Worm (Caenorhabditis elegans) whole organism, L1 larva: ENCODE measurements around the gene pap-2.

Experiments used
- C16A3.4 ChIP-seq: fragments of 150-350 bp; optimal IDR thresholded peaks from 2 replicates; lab custom pipeline; 2014; ENCODE audit warnings: missing biosample characterization, missing genetic modification characterization
- C34B4.2 ChIP-seq: sonication (generic microtip); optimal IDR thresholded peaks from 2 replicates; lab custom pipeline; 2017; ENCODE audit warnings: mild to moderate bottlenecking, missing genetic modification characterization, missing compliant biosample characterization
- aha-1 ChIP-seq: fragments of 150-350 bp; optimal IDR thresholded peaks from 2 replicates; lab custom pipeline; 2014; ENCODE audit warnings: missing biosample characterization, missing genetic modification characterization
- aly-2 ChIP-seq: fragments of 150-350 bp; optimal IDR thresholded peaks from 2 replicates; lab custom pipeline; 2014; ENCODE audit warnings: missing biosample characterization, missing genetic modification characterization
- ama-1 ChIP-seq: fragments of 150-350 bp; optimal IDR thresholded peaks from 2 replicates; lab custom pipeline; 2014
- blmp-1 ChIP-seq: fragments of 150-350 bp; optimal IDR thresholded peaks from 2 replicates; lab custom pipeline; 2014; ENCODE audit warnings: missing biosample characterization, missing genetic modification characterization
- ceh-63 ChIP-seq: fragments of 200-800 bp; sonication (Bioruptor generic); optimal IDR thresholded peaks from 2 replicates; lab custom pipeline; 2018; ENCODE audit warnings: mild to moderate bottlenecking, missing genetic modification characterization, missing compliant biosample characterization
- ceh-8 ChIP-seq: fragments of 200-800 bp; sonication (Bioruptor generic); optimal IDR thresholded peaks from 2 replicates; lab custom pipeline; 2018; ENCODE audit warnings: mild to moderate bottlenecking, missing genetic modification characterization, moderate library complexity, missing compliant biosample characterization
- ceh-82 ChIP-seq, 3 experiments: fragments of 150-350 bp in 1 of 3; sonication (generic microtip) in 2 of 3; optimal IDR thresholded peaks; 2 replicates each; lab custom pipeline; 2014 to 2017; ENCODE audit warnings: missing biosample characterization in 3 of 3, missing genetic modification characterization in 3 of 3
- ceh-90 ChIP-seq: sonication (generic microtip); optimal IDR thresholded peaks from 2 replicates; lab custom pipeline; 2016; ENCODE audit warnings: missing genetic modification characterization, missing compliant biosample characterization
- dpl-1 ChIP-seq, 3 experiments: fragments of 150-350 bp in 2 of 3; sonication (generic microtip) in 1 of 3; optimal IDR thresholded peaks; 2 replicates each; lab custom pipeline; 2014 to 2017; ENCODE audit warnings: missing biosample characterization in 3 of 3, missing genetic modification characterization in 3 of 3, missing genetic modification reagents in 3 of 3
- efl-1 ChIP-seq, 4 experiments: fragments of 150-350 bp; optimal IDR thresholded peaks in 3 of 4; peaks in 1 of 4; 1 replicate in 1 of 4; 2 replicates in 3 of 4; lab custom pipeline; 2014; ENCODE audit warnings: missing biosample characterization in 2 of 4, missing genetic modification characterization in 2 of 4, missing genetic modification reagents in 2 of 4
- egl-13 ChIP-seq: sonication (generic microtip); optimal IDR thresholded peaks from 2 replicates; lab custom pipeline; 2016; ENCODE audit warnings: missing genotype, missing genetic modification reagents, missing genetic modification characterization, missing compliant biosample characterization
- ets-5 ChIP-seq: fragments of 200-800 bp; sonication (Bioruptor generic); IDR thresholded peaks from 2 replicates; pipeline ENCODE4 v1.3.6; 2022; ENCODE audit warnings: missing genetic modification characterization, missing compliant biosample characterization
- fkh-10 ChIP-seq: sonication (generic microtip); optimal IDR thresholded peaks from 2 replicates; lab custom pipeline; 2017; ENCODE audit warnings: missing biosample characterization, missing genetic modification reagents, missing genetic modification characterization
- fkh-4 ChIP-seq: sonication (generic microtip); optimal IDR thresholded peaks from 2 replicates; lab custom pipeline; 2016; ENCODE audit warnings: missing compliant biosample characterization, missing genetic modification characterization, borderline replicate concordance
- fkh-8 ChIP-seq: sonication (generic microtip); optimal IDR thresholded peaks from 2 replicates; lab custom pipeline; 2016; ENCODE audit warnings: mild to moderate bottlenecking, missing genetic modification characterization, missing compliant biosample characterization
- fos-1 ChIP-seq: fragments of 150-350 bp; optimal IDR thresholded peaks from 2 replicates; lab custom pipeline; 2014; ENCODE audit warnings: missing biosample characterization, missing genetic modification characterization
- grh-1 ChIP-seq: fragments of 200-800 bp; sonication (Bioruptor generic); IDR thresholded peaks from 2 replicates; pipeline ENCODE4 v1.3.6; 2022; ENCODE audit warnings: missing genetic modification reagents, missing genetic modification characterization, missing compliant biosample characterization
- hlh-17 ChIP-seq: fragments of 200-800 bp; sonication (Bioruptor generic); optimal IDR thresholded peaks from 2 replicates; lab custom pipeline; 2018; ENCODE audit warnings: missing genetic modification characterization, mild to moderate bottlenecking, missing compliant biosample characterization, moderate library complexity, borderline replicate concordance
- hlh-4 ChIP-seq: sonication (generic microtip); optimal IDR thresholded peaks from 2 replicates; lab custom pipeline; 2016; ENCODE audit warnings: mild to moderate bottlenecking, missing genetic modification characterization, missing compliant biosample characterization
- lin-13 ChIP-seq: fragments of 150-350 bp; optimal IDR thresholded peaks from 2 replicates; lab custom pipeline; 2014; ENCODE audit warnings: missing biosample characterization, missing genetic modification reagents, missing genetic modification characterization
- lin-14 ChIP-seq: fragments of 200-800 bp; sonication (Bioruptor generic); optimal IDR thresholded peaks from 2 replicates; lab custom pipeline; 2018; ENCODE audit warnings: mild to moderate bottlenecking, missing genetic modification characterization, moderate library complexity, missing compliant biosample characterization
- lir-3 ChIP-seq: sonication (generic microtip); optimal IDR thresholded peaks from 2 replicates; lab custom pipeline; 2016; ENCODE audit warnings: mild to moderate bottlenecking, missing genetic modification characterization, moderate library complexity, missing compliant biosample characterization; ENCODE audit not compliant: poor library complexity
- mep-1 ChIP-seq: fragments of 150-350 bp; optimal IDR thresholded peaks from 2 replicates; lab custom pipeline; 2014; ENCODE audit warnings: missing biosample characterization, missing genetic modification characterization
- nhr-20 ChIP-seq: sonication (generic microtip); optimal IDR thresholded peaks from 2 replicates; lab custom pipeline; 2016; ENCODE audit warnings: mild to moderate bottlenecking, missing genetic modification characterization, missing compliant biosample characterization
- nhr-28 ChIP-seq: fragments of 150-350 bp; optimal IDR thresholded peaks from 2 replicates; lab custom pipeline; 2014; ENCODE audit warnings: missing biosample characterization, missing genetic modification characterization
- nhr-76 ChIP-seq: sonication (generic microtip); optimal IDR thresholded peaks from 2 replicates; lab custom pipeline; 2017; ENCODE audit warnings: missing biosample characterization, missing genetic modification characterization
- nhr-77 ChIP-seq: fragments of 150-350 bp; optimal IDR thresholded peaks from 2 replicates; lab custom pipeline; 2014; ENCODE audit warnings: missing biosample characterization, missing genetic modification characterization
- nhr-84 ChIP-seq: sonication (generic microtip); optimal IDR thresholded peaks from 2 replicates; lab custom pipeline; 2017; ENCODE audit warnings: missing biosample characterization, missing genetic modification characterization
- nhr-90 ChIP-seq: sonication (generic microtip); optimal IDR thresholded peaks from 2 replicates; lab custom pipeline; 2016; ENCODE audit warnings: mild to moderate bottlenecking, missing genetic modification characterization, missing compliant biosample characterization; ENCODE audit not compliant: poor library complexity
- pax-3 ChIP-seq: fragments of 200-800 bp; sonication (Bioruptor generic); optimal IDR thresholded peaks from 2 replicates; lab custom pipeline; 2018; ENCODE audit warnings: mild to moderate bottlenecking, missing genetic modification characterization, moderate library complexity, missing compliant biosample characterization
- snpc-4 ChIP-seq: fragments of 150-350 bp; optimal IDR thresholded peaks from 2 replicates; lab custom pipeline; 2014; ENCODE audit warnings: missing biosample characterization, missing genetic modification characterization
- snu-23 ChIP-seq: sonication (generic microtip); optimal IDR thresholded peaks from 2 replicates; lab custom pipeline; 2016; ENCODE audit warnings: missing genetic modification characterization, missing compliant biosample characterization
- sox-4 ChIP-seq: sonication (generic microtip); optimal IDR thresholded peaks from 2 replicates; lab custom pipeline; 2016; ENCODE audit warnings: missing genetic modification characterization, missing compliant biosample characterization
- swsn-7 ChIP-seq: sonication (generic microtip); optimal IDR thresholded peaks from 2 replicates; lab custom pipeline; 2016; ENCODE audit warnings: missing genetic modification characterization, missing compliant biosample characterization
- tlp-1 ChIP-seq: fragments of 150-350 bp; optimal IDR thresholded peaks from 2 replicates; lab custom pipeline; 2014; ENCODE audit warnings: missing biosample characterization, missing genetic modification characterization
- unc-130 ChIP-seq: fragments of 150-350 bp; optimal IDR thresholded peaks from 2 replicates; lab custom pipeline; 2017; ENCODE audit warnings: missing biosample characterization, missing genetic modification characterization, inconsistent platforms
- unc-86 ChIP-seq: sonication (generic microtip); optimal IDR thresholded peaks from 2 replicates; lab custom pipeline; 2016; ENCODE audit warnings: missing genetic modification characterization, missing compliant biosample characterization
- unc-98 ChIP-seq: fragments of 200-800 bp; sonication (Bioruptor generic); IDR thresholded peaks from 2 replicates; pipeline ENCODE4 v1.3.6; 2022; ENCODE audit warnings: missing genetic modification characterization, missing compliant biosample characterization
- vab-15 ChIP-seq: sonication (generic microtip); optimal IDR thresholded peaks from 2 replicates; lab custom pipeline; 2017; ENCODE audit warnings: missing genotype, mild to moderate bottlenecking, missing genetic modification characterization, missing compliant biosample characterization
- zag-1 ChIP-seq: fragments of 150-350 bp; optimal IDR thresholded peaks from 2 replicates; lab custom pipeline; 2014; ENCODE audit warnings: missing biosample characterization, missing genetic modification characterization

pap-2 gene

DNA sequence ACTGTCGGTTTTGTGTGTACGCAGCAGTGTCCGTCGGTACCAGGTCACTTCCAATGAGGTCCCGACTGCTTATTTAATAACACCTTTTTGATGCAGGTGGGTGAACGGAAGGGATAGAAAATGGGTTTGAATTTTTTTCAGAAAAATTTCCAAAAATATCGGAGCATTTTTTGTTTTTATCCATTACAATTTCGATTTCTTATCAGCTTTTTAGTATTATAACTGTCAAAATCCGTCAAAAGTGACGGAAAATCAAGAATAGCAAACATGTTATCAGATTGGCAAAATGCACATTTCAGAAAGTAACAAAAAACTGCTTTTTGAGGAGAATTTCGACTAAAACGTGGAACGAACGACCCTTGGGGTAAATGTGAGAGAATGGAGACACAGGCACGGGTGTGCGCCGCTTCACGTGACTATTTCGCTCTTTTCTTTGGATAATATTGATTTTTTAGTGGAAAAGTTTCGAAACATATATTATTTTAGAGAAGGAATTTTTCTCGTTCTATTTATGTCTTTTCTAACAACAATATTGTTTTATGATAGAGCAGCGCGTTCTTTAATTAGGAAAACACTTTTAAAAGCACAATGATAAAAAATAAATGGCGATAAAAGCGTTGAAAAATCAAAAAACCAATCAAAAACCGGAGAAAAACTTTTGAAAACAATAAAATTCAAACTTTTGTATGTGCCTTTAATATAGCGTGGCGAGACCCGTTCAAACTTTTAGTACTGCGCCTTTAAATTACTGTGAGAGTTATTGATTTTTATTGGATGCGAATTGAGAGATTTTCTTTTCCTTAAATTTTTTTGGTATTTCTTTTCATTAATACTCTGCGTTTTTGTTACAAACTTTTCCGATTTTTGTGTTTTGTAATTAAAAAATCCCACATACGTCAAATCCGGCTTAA lies 38.0 kb upstream of the pap-2 start, which contains the start of gene sqv-8 (continued):
- TF ChIP-seq ceh-82 (tag; optimal IDR thresholded peaks at IDR 0.05; lab: Kevin White, UChicago) (peak in 1 of 3 experiments; percentile 6), nhr-28 (tag; lab: Kevin White, UChicago) (no peak), mep-1 (tag; lab: Kevin White, UChicago) (peak; percentile 7), nhr-90 (tag; lab: Kevin White, UChicago) (no peak), hlh-4 (tag; lab: Kevin White, UChicago) (no peak), ceh-8 (no peak), fos-1 (tag; lab: Kevin White, UChicago) (no peak), ceh-90 (no peak), lir-3 (tag; lab: Kevin White, UChicago) (no peak), ama-1 (lab: Kevin White, UChicago) (no peak), nhr-77 (no peak), aly-2 (tag; lab: Kevin White, UChicago) (no peak), tlp-1 (tag; lab: Kevin White, UChicago) (no peak), blmp-1 (tag; lab: Kevin White, UChicago) (peak; percentile 20), efl-1 (optimal IDR thresholded peaks at IDR 0.05; lab: Kevin White, UChicago) (peak in 1 of 2 experiments; percentile 21), efl-1 (GFP tag; optimal IDR thresholded peaks at IDR 0.05 in 1 of 2; lab: Kevin White, UChicago) (peak; percentile 7 to 70), grh-1 (GFP tag; lab: Robert Waterston, UW) (no peak), fkh-4 (tag; lab: Kevin White, UChicago) (no peak), hlh-17 (GFP tag; lab: Kevin White, UChicago) (no peak), C16A3.4 (tag; lab: Kevin White, UChicago) (no peak), vab-15 (tag; lab: Kevin White, UChicago) (no peak), dpl-1 (GFP tag; optimal IDR thresholded peaks at IDR 0.05; lab: Kevin White, UChicago) (peak in 1 of 3 experiments; percentile 25), snu-23 (GFP tag; lab: Kevin White, UChicago) (peak; percentile 51), pax-3 (no peak), zag-1 (tag; lab: Kevin White, UChicago) (no peak), unc-98 (GFP tag; lab: Robert Waterston, UW) (no peak), sox-4 (tag; lab: Kevin White, UChicago) (no peak), nhr-20 (tag; lab: Kevin White, UChicago) (peak; percentile 39), lin-13 (GFP tag; lab: Kevin White, UChicago) (no peak), egl-13 (tag; lab: Kevin White, UChicago) (no peak), fkh-8 (no peak), lin-14 (GFP tag; lab: Kevin White, UChicago) (peak; percentile 62), ets-5 (GFP tag; lab: Robert Waterston, UW) (no peak), unc-86 (no peak), nhr-76 (tag; lab: Kevin White, UChicago) (no peak), ceh-63 (GFP tag; lab: Kevin White, UChicago) (no peak), C34B4.2 (tag; lab: Kevin White, UChicago) (no peak), unc-130 (no peak), nhr-84 (no peak), fkh-10 (no peak), aha-1 (tag; lab: Kevin White, UChicago) (no peak), swsn-7 (tag; lab: Kevin White, UChicago) (no peak), snpc-4 (tag; lab: Kevin White, UChicago) (no peak)
